Worm (Caenorhabditis elegans) whole organism, L1 larva: ENCODE results near the gene acp-5.

Experiments used
- C16A3.4 ChIP-seq: fragments of 150-350 bp; optimal IDR thresholded peaks from 2 replicates; lab custom pipeline; 2014; ENCODE audit warnings: missing biosample characterization, missing genetic modification characterization
- F16B12.6 ChIP-seq: fragments of 150-350 bp; optimal IDR thresholded peaks from 2 replicates; lab custom pipeline; 2014; ENCODE audit warnings: missing biosample characterization, missing genetic modification characterization
- Y116A8C.19 ChIP-seq: sonication (generic microtip); optimal IDR thresholded peaks from 2 replicates; lab custom pipeline; 2016; ENCODE audit warnings: missing compliant biosample characterization, missing genetic modification characterization, borderline replicate concordance
- blmp-1 ChIP-seq: fragments of 150-350 bp; optimal IDR thresholded peaks from 2 replicates; lab custom pipeline; 2014; ENCODE audit warnings: missing biosample characterization, missing genetic modification characterization
- ceh-63 ChIP-seq: fragments of 200-800 bp; sonication (Bioruptor generic); optimal IDR thresholded peaks from 2 replicates; lab custom pipeline; 2018; ENCODE audit warnings: mild to moderate bottlenecking, missing genetic modification characterization, missing compliant biosample characterization
- ceh-8 ChIP-seq: fragments of 200-800 bp; sonication (Bioruptor generic); optimal IDR thresholded peaks from 2 replicates; lab custom pipeline; 2018; ENCODE audit warnings: mild to moderate bottlenecking, missing genetic modification characterization, moderate library complexity, missing compliant biosample characterization
- ceh-82 ChIP-seq, 3 experiments: fragments of 150-350 bp in 1 of 3; sonication (generic microtip) in 2 of 3; optimal IDR thresholded peaks; 2 replicates each; lab custom pipeline; 2014 to 2017; ENCODE audit warnings: missing biosample characterization in 3 of 3, missing genetic modification characterization in 3 of 3
- dsc-1 ChIP-seq: sonication (generic microtip); optimal IDR thresholded peaks from 2 replicates; lab custom pipeline; 2016; ENCODE audit warnings: mild to moderate bottlenecking, missing genetic modification characterization, missing compliant biosample characterization
- efl-1 ChIP-seq, 4 experiments: fragments of 150-350 bp; optimal IDR thresholded peaks in 3 of 4; peaks in 1 of 4; 1 replicate in 1 of 4; 2 replicates in 3 of 4; lab custom pipeline; 2014; ENCODE audit warnings: missing biosample characterization in 2 of 4, missing genetic modification characterization in 2 of 4, missing genetic modification reagents in 2 of 4
- elt-2 ChIP-seq: sonication (generic microtip); optimal IDR thresholded peaks from 2 replicates; lab custom pipeline; 2016; ENCODE audit warnings: missing genetic modification characterization, mild to moderate bottlenecking, inconsistent platforms, missing compliant biosample characterization, missing genetic modification reagents
- elt-3 ChIP-seq, 6 experiments: fragments of 150-350 bp in 1 of 6; sonication (generic microtip); optimal IDR thresholded peaks; 2 replicates each; lab custom pipeline; 2017 to 2018; ENCODE audit warnings: missing biosample characterization in 6 of 6, missing genetic modification characterization in 6 of 6, inconsistent platforms in 1 of 6
- fkh-4 ChIP-seq: sonication (generic microtip); optimal IDR thresholded peaks from 2 replicates; lab custom pipeline; 2016; ENCODE audit warnings: missing compliant biosample characterization, missing genetic modification characterization, borderline replicate concordance
- fos-1 ChIP-seq: fragments of 150-350 bp; optimal IDR thresholded peaks from 2 replicates; lab custom pipeline; 2014; ENCODE audit warnings: missing biosample characterization, missing genetic modification characterization
- grh-1 ChIP-seq: fragments of 200-800 bp; sonication (Bioruptor generic); IDR thresholded peaks from 2 replicates; pipeline ENCODE4 v1.3.6; 2022; ENCODE audit warnings: missing genetic modification reagents, missing genetic modification characterization, missing compliant biosample characterization
- hlh-17 ChIP-seq: fragments of 200-800 bp; sonication (Bioruptor generic); optimal IDR thresholded peaks from 2 replicates; lab custom pipeline; 2018; ENCODE audit warnings: missing genetic modification characterization, mild to moderate bottlenecking, missing compliant biosample characterization, moderate library complexity, borderline replicate concordance
- hpl-2 ChIP-seq: fragments of 150-350 bp; optimal IDR thresholded peaks from 2 replicates; lab custom pipeline; 2014; ENCODE audit warnings: missing biosample characterization, missing genetic modification reagents, missing genetic modification characterization
- irx-1 ChIP-seq: sonication (generic microtip); optimal IDR thresholded peaks from 2 replicates; lab custom pipeline; 2016; ENCODE audit warnings: missing genetic modification characterization, missing compliant biosample characterization
- isw-1 ChIP-seq: fragments of 200-800 bp; sonication (Bioruptor generic); IDR thresholded peaks from 2 replicates; pipeline ENCODE4 v1.3.6; 2022; ENCODE audit warnings: missing genetic modification characterization, missing compliant biosample characterization
- lin-13 ChIP-seq: fragments of 150-350 bp; optimal IDR thresholded peaks from 2 replicates; lab custom pipeline; 2014; ENCODE audit warnings: missing biosample characterization, missing genetic modification reagents, missing genetic modification characterization
- lin-14 ChIP-seq: fragments of 200-800 bp; sonication (Bioruptor generic); optimal IDR thresholded peaks from 2 replicates; lab custom pipeline; 2018; ENCODE audit warnings: mild to moderate bottlenecking, missing genetic modification characterization, moderate library complexity, missing compliant biosample characterization
- lin-15B ChIP-seq: fragments of 150-350 bp; sonication (generic microtip); optimal IDR thresholded peaks from 3 replicates; lab custom pipeline; 2014; ENCODE audit warnings: missing biosample characterization, missing genetic modification characterization
- lsy-2 ChIP-seq, 2 experiments: fragments of 150-350 bp; optimal IDR thresholded peaks; 2 replicates each; lab custom pipeline; 2014; ENCODE audit warnings: missing biosample characterization in 2 of 2, missing genetic modification characterization in 2 of 2
- mdl-1 ChIP-seq, 2 experiments: fragments of 150-350 bp; optimal IDR thresholded peaks; 2 replicates each; lab custom pipeline; 2014 to 2017; ENCODE audit warnings: missing biosample characterization in 2 of 2, missing genetic modification characterization in 2 of 2, inconsistent platforms in 1 of 2
- nhr-20 ChIP-seq: sonication (generic microtip); optimal IDR thresholded peaks from 2 replicates; lab custom pipeline; 2016; ENCODE audit warnings: mild to moderate bottlenecking, missing genetic modification characterization, missing compliant biosample characterization
- nhr-237 ChIP-seq: fragments of 150-350 bp; optimal IDR thresholded peaks from 2 replicates; lab custom pipeline; 2014; ENCODE audit warnings: missing biosample characterization, missing genetic modification characterization
- nhr-28 ChIP-seq: fragments of 150-350 bp; optimal IDR thresholded peaks from 2 replicates; lab custom pipeline; 2014; ENCODE audit warnings: missing biosample characterization, missing genetic modification characterization
- nhr-47 ChIP-seq: sonication (generic microtip); optimal IDR thresholded peaks from 2 replicates; lab custom pipeline; 2016; ENCODE audit warnings: mild to moderate bottlenecking, missing genetic modification characterization, moderate library complexity, missing compliant biosample characterization
- nhr-71 ChIP-seq: sonication (generic microtip); optimal IDR thresholded peaks from 2 replicates; lab custom pipeline; 2016; ENCODE audit warnings: mild to moderate bottlenecking, missing genetic modification characterization, moderate library complexity, missing compliant biosample characterization
- nhr-85 ChIP-seq: sonication (generic microtip); peaks from one replicate; lab custom pipeline; 2016; ENCODE audit warnings: missing genetic modification characterization, inconsistent platforms, missing compliant biosample characterization
- pqm-1 ChIP-seq: sonication (generic microtip); optimal IDR thresholded peaks from 3 replicates; lab custom pipeline; 2017; ENCODE audit warnings: missing biosample characterization, missing genetic modification characterization
- snu-23 ChIP-seq: sonication (generic microtip); optimal IDR thresholded peaks from 2 replicates; lab custom pipeline; 2016; ENCODE audit warnings: missing genetic modification characterization, missing compliant biosample characterization
- swsn-7 ChIP-seq: sonication (generic microtip); optimal IDR thresholded peaks from 2 replicates; lab custom pipeline; 2016; ENCODE audit warnings: missing genetic modification characterization, missing compliant biosample characterization
- tbx-2 ChIP-seq: sonication (generic microtip); optimal IDR thresholded peaks from 2 replicates; lab custom pipeline; 2016; ENCODE audit warnings: missing genetic modification characterization, missing compliant biosample characterization
- unc-130 ChIP-seq: fragments of 150-350 bp; optimal IDR thresholded peaks from 2 replicates; lab custom pipeline; 2017; ENCODE audit warnings: missing biosample characterization, missing genetic modification characterization, inconsistent platforms
- unc-30 ChIP-seq: sonication (generic microtip); optimal IDR thresholded peaks from 2 replicates; lab custom pipeline; 2017; ENCODE audit warnings: missing biosample characterization, missing genetic modification characterization
- unc-86 ChIP-seq: sonication (generic microtip); optimal IDR thresholded peaks from 2 replicates; lab custom pipeline; 2016; ENCODE audit warnings: missing genetic modification characterization, missing compliant biosample characterization
- zag-1 ChIP-seq: fragments of 150-350 bp; optimal IDR thresholded peaks from 2 replicates; lab custom pipeline; 2014; ENCODE audit warnings: missing biosample characterization, missing genetic modification characterization

The acp-5 gene

ce11 chrX:5826976-5827375 is 2.3 kb upstream of the acp-5 start:
- TF ChIP-seq nhr-28 (tag; lab: Kevin White, UChicago) (no peak), ceh-82 (tag; optimal IDR thresholded peaks at IDR 0.05; lab: Kevin White, UChicago) (no peak), Y116A8C.19 (tag; lab: Kevin White, UChicago) (no peak), swsn-7 (tag; lab: Kevin White, UChicago) (no peak), fkh-4 (tag; lab: Kevin White, UChicago) (no peak), dsc-1 (tag; lab: Kevin White, UChicago) (no peak), nhr-20 (no peak), unc-30 (tag; lab: Kevin White, UChicago) (no peak)

- TF ChIP-seq nhr-20 (peak; percentile 12), nhr-237 (tag; lab: Kevin White, UChicago) (no peak), mdl-1 (tag; optimal IDR thresholded peaks at IDR 0.05; lab: Kevin White, UChicago) (no peak), unc-130 (no peak), lsy-2 (tag; optimal IDR thresholded peaks at IDR 0.05; lab: Kevin White, UChicago) (peak in 1 of 2 experiments; percentile 10), blmp-1 (peak; percentile 95), elt-3 (tag; optimal IDR thresholded peaks at IDR 0.05; lab: Kevin White, UChicago) (peak in 1 of 6 experiments; percentile 57), nhr-85 (tag; lab: Kevin White, UChicago) (peak; percentile 78), ceh-8 (GFP tag; lab: Kevin White, UChicago) (no peak), irx-1 (tag; lab: Kevin White, UChicago) (no peak), zag-1 (no peak), lin-14 (peak; percentile 68), nhr-71 (peak; percentile 22), unc-86 (tag; lab: Kevin White, UChicago) (no peak), nhr-47 (no peak)
Observed at ce11 chrX:5828085-5828484, 1.1 kb upstream of the acp-5 start.

DNA sequence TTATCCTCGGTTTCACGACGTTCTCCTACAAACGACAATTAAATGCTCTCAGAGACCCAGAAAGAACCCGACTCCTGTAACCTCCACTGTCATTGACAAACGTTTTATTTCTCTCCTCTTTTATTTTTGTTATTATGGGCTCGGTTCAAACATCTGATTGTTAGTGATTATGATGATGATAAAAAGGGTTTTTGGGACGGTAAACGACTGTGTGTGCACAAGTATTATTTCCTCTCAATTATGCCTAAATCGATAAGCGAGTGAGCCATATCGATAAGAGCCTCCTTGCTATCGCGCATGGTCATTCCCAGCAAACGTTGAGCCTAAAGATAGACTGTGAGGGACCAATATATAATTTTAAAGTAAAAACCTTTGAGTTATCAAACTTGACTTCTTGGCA is 2.6 kb downstream of the acp-5 start:
- peak; percentile 36 for TF ChIP-seq pqm-1
- peak; percentile 41 for TF ChIP-seq elt-2 (tag; lab: Kevin White, UChicago)
- no peak for TF ChIP-seq hlh-17 (GFP tag; lab: Kevin White, UChicago)

DNA sequence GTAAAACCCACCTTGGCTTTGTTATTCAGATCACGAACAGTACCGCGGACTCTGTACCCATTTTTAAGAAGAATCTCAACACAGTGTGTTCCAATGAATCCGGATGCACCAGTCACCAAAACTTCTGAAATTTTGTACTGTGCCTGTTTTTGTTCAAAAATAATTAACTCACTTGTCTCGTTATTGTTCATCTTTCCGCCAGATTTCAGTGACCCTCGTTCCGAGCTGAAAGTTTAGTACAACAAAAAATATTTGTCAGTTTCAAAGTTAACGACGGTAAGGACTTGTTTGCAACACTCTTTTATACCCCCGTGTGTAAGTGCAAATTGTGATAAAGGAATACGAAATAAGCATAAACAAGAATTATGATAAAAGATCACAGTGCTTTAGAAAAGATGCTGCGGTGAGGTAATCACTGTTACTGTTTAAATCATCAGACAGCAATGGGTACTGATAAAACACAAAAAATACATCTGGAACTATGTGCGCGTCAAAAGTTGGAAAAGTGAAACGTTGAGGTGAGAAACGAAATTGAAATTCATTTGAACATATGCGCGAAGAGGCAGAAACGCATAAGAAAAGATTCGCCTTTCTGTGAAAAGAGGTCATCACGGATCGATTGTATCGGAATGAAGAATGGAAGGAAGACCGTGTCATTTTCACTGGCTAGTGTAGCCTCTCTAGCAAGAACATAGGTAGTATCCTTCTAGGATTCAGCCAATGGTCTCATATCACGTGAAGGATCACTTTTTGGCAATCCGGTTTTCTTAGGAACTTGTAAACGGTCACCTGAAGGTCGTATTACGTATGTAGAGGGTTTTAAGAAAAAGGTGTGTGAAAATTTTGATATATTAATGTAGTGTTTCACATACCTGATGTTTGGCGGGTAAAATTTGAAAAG is 5.6 kb downstream of the acp-5 start, which contains the start of gene F13D11.4:
F13D11.4 (minus strand) TSS at position 225 of the 901 bp plus-strand sequence.
- TF ChIP-seq tbx-2 (tag; lab: Kevin White, UChicago) = no peak
- TF ChIP-seq blmp-1 = peak; percentile 98
- TF ChIP-seq nhr-85 (tag; lab: Kevin White, UChicago) = peak; percentile 89
- TF ChIP-seq elt-2 (tag; lab: Kevin White, UChicago) = peak; percentile 86
- peak in 1 of 2 experiments; percentile 50 for TF ChIP-seq lsy-2 (tag; optimal IDR thresholded peaks at IDR 0.05; lab: Kevin White, UChicago)
- no peak for TF ChIP-seq F16B12.6 (tag; lab: Kevin White, UChicago)
- TF ChIP-seq snu-23 = peak; percentile 14
- TF ChIP-seq fos-1 (tag; lab: Kevin White, UChicago) = no peak
- peak; percentile 9 for TF ChIP-seq nhr-20
- no peak for TF ChIP-seq lin-13 (GFP tag; lab: Kevin White, UChicago)
- no peak for TF ChIP-seq hpl-2 (GFP tag; lab: Kevin White, UChicago)
- TF ChIP-seq grh-1 (GFP tag; lab: Robert Waterston, UW) = peak; percentile 43; the same call in 1 of the 2 replicates
- no peak for TF ChIP-seq C16A3.4 (tag; lab: Kevin White, UChicago)
- TF ChIP-seq lin-14 = peak; percentile 38
- no peak for TF ChIP-seq hlh-17 (GFP tag; lab: Kevin White, UChicago)
- peak in 2 of 6 experiments; percentile 21 to 43 for TF ChIP-seq elt-3 (tag; optimal IDR thresholded peaks at IDR 0.05; lab: Kevin White, UChicago)
- no peak for TF ChIP-seq pqm-1
- peak; percentile 23 for TF ChIP-seq nhr-71
- no peak for TF ChIP-seq isw-1 (GFP tag; lab: Robert Waterston, UW)
- TF ChIP-seq ceh-63 = no peak
- TF ChIP-seq efl-1 (optimal IDR thresholded peaks at IDR 0.05; lab: Kevin White, UChicago) = no peak
- peak in 1 of 2 experiments; percentile 61 for TF ChIP-seq efl-1 (GFP tag; optimal IDR thresholded peaks at IDR 0.05 in 1 of 2; lab: Kevin White, UChicago)
- no peak for TF ChIP-seq lin-15B (tag; lab: Kevin White, UChicago)
